Worm (Caenorhabditis elegans): ENCODE data around the gene gipc-2.

gipc-2 gene

ce11 chrIV:10026129-10026528, 1.3 kb downstream of the gipc-2 start:
- no peak for TF ChIP-seq aha-1 (tag)
- no peak for TF ChIP-seq lim-7 (GFP tag; IDR thresholded peaks at IDR 0.05)
- no peak for TF ChIP-seq snpc-1.2 (GFP tag; IDR thresholded peaks at IDR 0.05)
- TF ChIP-seq tag-97 (GFP tag; IDR thresholded peaks at IDR 0.05): no peak
- no peak for TF ChIP-seq nhr-48 (tag; optimal IDR thresholded peaks at IDR 0.05)

ce11 chrIV:10022991-10023390, 4.5 kb downstream of the gipc-2 start, which contains the start of gene F44D12.8:
F44D12.8 (plus strand) TSS chrIV:10023291.
- TF ChIP-seq nhr-6 (tag; optimal IDR thresholded peaks at IDR 0.05) (no peak), ces-1 (GFP tag; optimal IDR thresholded peaks at IDR 0.05) (no peak), zfp-2 (tag; optimal IDR thresholded peaks at IDR 0.05) (no peak), hlh-30 (tag; optimal IDR thresholded peaks at IDR 0.05; ENCODE audit: insufficient read depth) (no peak), hmg-1.1 (GFP tag; IDR thresholded peaks at IDR 0.05) (no peak), ZK546.5 (tag; optimal IDR thresholded peaks at IDR 0.05) (no peak), attf-4 (tag; optimal IDR thresholded peaks at IDR 0.05) (no peak)

ce11 chrIV:10021283-10021682, 6.2 kb downstream of the gipc-2 start, which contains the start of gene F44D12.19:
F44D12.19 (plus strand) TSS chrIV:10021583.
- TF ChIP-seq php-3 (GFP tag; IDR thresholded peaks at IDR 0.05) (no peak), dve-1 (tag; optimal IDR thresholded peaks at IDR 0.05; ENCODE audit: insufficient read depth) (no peak), nhr-76 (tag; optimal IDR thresholded peaks at IDR 0.05) (no peak), mxl-2 (GFP tag; conservative IDR thresholded peaks at IDR 0.05) (no peak), dpl-1 (GFP tag; optimal IDR thresholded peaks at IDR 0.05) (no peak), nhr-77 (tag; optimal IDR thresholded peaks at IDR 0.05) (no peak), F44E2.7 (GFP tag; IDR thresholded peaks at IDR 0.05) (no peak), sdz-12 (GFP tag; optimal IDR thresholded peaks at IDR 0.05) (no peak), ceh-32 (tag; optimal IDR thresholded peaks at IDR 0.05; ENCODE audit: poor library complexity) (no peak)

- TF ChIP-seq aha-1 (tag) (peak; percentile 6), daf-16 (GFP tag; optimal IDR thresholded peaks at IDR 0.05) (no peak), daf-16 (tag; optimal IDR thresholded peaks at IDR 0.05) (peak; percentile 37), unc-39 (tag; optimal IDR thresholded peaks at IDR 0.05) (no peak), Y48G9A.11 (GFP tag; IDR thresholded peaks at IDR 0.05) (no peak), nhr-28 (tag; optimal IDR thresholded peaks at IDR 0.05) (peak; percentile 76)
Observed at ce11 chrIV:10017633-10018032, 9.8 kb downstream of the gipc-2 start, which contains the start of gene F44D12.2. F44D12.2 (minus strand) TSS chrIV:10017733.

ce11 chrIV:10016977-10017376, 10.5 kb downstream of the gipc-2 start, which contains the start of gene ent-7:
ent-7 (plus strand) TSS chrIV:10017277.
- TF ChIP-seq lin-39 (tag; optimal IDR thresholded peaks at IDR 0.05) (no peak), nhr-41 (GFP tag; IDR thresholded peaks at IDR 0.05) (no peak), zfp-3 (GFP tag; conservative IDR thresholded peaks at IDR 0.05) (no peak), jun-1 (tag; optimal IDR thresholded peaks at IDR 0.05) (no peak), nhr-10 (tag; optimal IDR thresholded peaks at IDR 0.05) (no peak)

- TF ChIP-seq aha-1 (tag): peak; percentile 60
- TF ChIP-seq unc-130 (GFP tag; optimal IDR thresholded peaks at IDR 0.05): no peak
Observed at ce11 chrIV:10009536-10009935, 17.9 kb downstream of the gipc-2 start, which contains the start of gene magu-4. magu-4 (plus strand) TSS chrIV:10009753.

ce11 chrIV:10007758-10008157, 19.7 kb downstream of the gipc-2 start:
- no peak for TF ChIP-seq lim-7 (GFP tag; IDR thresholded peaks at IDR 0.05)
- TF ChIP-seq nhr-6 (tag; optimal IDR thresholded peaks at IDR 0.05): no peak
- peak; percentile 5 for TF ChIP-seq nhr-77 (tag; optimal IDR thresholded peaks at IDR 0.05)
- no peak for TF ChIP-seq fos-1 (tag; optimal IDR thresholded peaks at IDR 0.05)
- no peak for TF ChIP-seq Y105C5A.15 (GFP tag; IDR thresholded peaks at IDR 0.05)
- TF ChIP-seq attf-4 (tag; optimal IDR thresholded peaks at IDR 0.05): no peak
- no peak for TF ChIP-seq F10B5.3 (tag; optimal IDR thresholded peaks at IDR 0.05)
- peak; percentile 18 to 81 for TF ChIP-seq mdl-1 (tag; optimal IDR thresholded peaks at IDR 0.05)
- no peak for TF ChIP-seq lir-3 (tag; optimal IDR thresholded peaks at IDR 0.05)
- peak; percentile 30 for TF ChIP-seq mes-2 (tag; optimal IDR thresholded peaks at IDR 0.05; ENCODE audit: poor library complexity, severe bottlenecking)
- no peak for TF ChIP-seq tra-1 (GFP tag; IDR thresholded peaks at IDR 0.05)
- TF ChIP-seq hif-1 (tag; optimal IDR thresholded peaks at IDR 0.05): no peak
- TF ChIP-seq mxl-3 (GFP tag; optimal IDR thresholded peaks at IDR 0.05): peak; percentile 54
- TF ChIP-seq daf-16 (GFP tag; optimal IDR thresholded peaks at IDR 0.05): no peak
- peak; percentile 20 for TF ChIP-seq daf-16 (tag; optimal IDR thresholded peaks at IDR 0.05)

Measured in whole organism, L4 larva.